Fruit fly (Drosophila melanogaster): ENCODE measurements around the gene CG5921.

dm6 chrX:6050935-6051656 lies 468 bp downstream of the CG5921 start:
- no peak for TF ChIP-seq CG8478 (optimal IDR thresholded peaks at IDR 0.05)
- no peak for TF ChIP-seq EcR (GFP tag; optimal IDR thresholded peaks at IDR 0.05)
- TF ChIP-seq pan (optimal IDR thresholded peaks at IDR 0.05): no peak
- no peak for TF ChIP-seq Dll (optimal IDR thresholded peaks at IDR 0.05)
- TF ChIP-seq psq (optimal IDR thresholded peaks at IDR 0.05): no peak
- no peak for TF ChIP-seq usp (GFP tag; optimal IDR thresholded peaks at IDR 0.05)

Data from whole organism.